In the genomic region with DNA sequence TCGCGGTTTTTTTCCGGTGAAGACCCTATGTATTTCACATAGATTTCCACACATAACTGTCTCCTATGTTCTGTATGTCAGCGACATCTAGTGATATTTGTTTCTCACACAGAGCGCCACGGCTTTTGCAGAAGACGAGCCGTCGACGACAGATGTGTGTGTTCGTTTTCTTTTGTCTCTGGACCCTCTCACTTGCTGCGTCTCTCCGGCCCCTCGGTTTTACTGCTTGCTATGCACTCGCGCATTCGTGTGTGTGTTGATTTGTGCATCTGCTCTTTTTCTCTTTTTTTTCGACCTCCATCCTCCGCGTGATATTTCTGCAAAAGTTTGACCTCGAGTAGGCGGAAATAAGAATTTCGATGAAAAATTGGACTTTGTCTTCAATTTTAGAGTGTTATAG, we compare ENCODE assay signal across 8 worm cellular contexts.
TF ChIP-seq lines count a peak whose summit lies in the region.

No protein-coding gene starts in this region.

TF ChIP-seq in whole organism, L1 larva, 84 proteins besides CTCF, POLR2A, EP300 and RAD21 (continues in another document):
- peak; percentile 87 for TF ChIP-seq lin-14 (GFP tag; optimal IDR thresholded peaks at IDR 0.05; lab: Kevin White, UChicago)
- no peak for TF ChIP-seq ama-1 (optimal IDR thresholded peaks at IDR 0.05; lab: Kevin White, UChicago)
- peak; percentile 7 to 23 for TF ChIP-seq efl-1 (optimal IDR thresholded peaks at IDR 0.05; lab: Kevin White, UChicago)
- peak; percentile 8 to 10 for TF ChIP-seq efl-1 (GFP tag; optimal IDR thresholded peaks at IDR 0.05 in 1 of 2; lab: Kevin White, UChicago)
- peak in 2 of 3 experiments; percentile 4 to 19 for TF ChIP-seq ceh-82 (tag; optimal IDR thresholded peaks at IDR 0.05; lab: Kevin White, UChicago)
- peak in 1 of 2 experiments; percentile 12 for TF ChIP-seq mdl-1 (tag; optimal IDR thresholded peaks at IDR 0.05; lab: Kevin White, UChicago)
- TF ChIP-seq fkh-8 (tag; optimal IDR thresholded peaks at IDR 0.05; lab: Kevin White, UChicago): peak; percentile 3
- TF ChIP-seq nhr-71 (tag; optimal IDR thresholded peaks at IDR 0.05; lab: Kevin White, UChicago): peak; percentile 45
- TF ChIP-seq lsy-2 (tag; optimal IDR thresholded peaks at IDR 0.05; lab: Kevin White, UChicago): peak; percentile 10 to 37
- no peak for TF ChIP-seq lin-13 (GFP tag; optimal IDR thresholded peaks at IDR 0.05; lab: Kevin White, UChicago)

TF ChIP-seq in whole organism, L2 larva, 48 proteins besides CTCF, POLR2A, EP300 and RAD21:
- TF ChIP-seq lsy-2 (tag; optimal IDR thresholded peaks at IDR 0.05; lab: Kevin White, UChicago) (peak in 1 of 2 experiments; percentile 35), ztf-4 (tag; optimal IDR thresholded peaks at IDR 0.05; lab: Kevin White, UChicago) (no peak), zag-1 (tag; optimal IDR thresholded peaks at IDR 0.05; lab: Kevin White, UChicago) (peak; percentile 13), unc-55 (GFP tag; optimal IDR thresholded peaks at IDR 0.05; lab: Kevin White, UChicago) (peak; percentile 38), nhr-129 (tag; optimal IDR thresholded peaks at IDR 0.05; lab: Kevin White, UChicago) (peak; percentile 31), F13H6.1 (tag; optimal IDR thresholded peaks at IDR 0.05; lab: Kevin White, UChicago) (peak; percentile 44), sma-9 (GFP tag; optimal IDR thresholded peaks at IDR 0.05; lab: Kevin White, UChicago) (peak; percentile 22), sma-9 (tag; optimal IDR thresholded peaks at IDR 0.05; lab: Kevin White, UChicago) (no peak), C34F6.9 (tag; optimal IDR thresholded peaks at IDR 0.05; lab: Kevin White, UChicago) (peak; percentile 50), Y55F3AM.14 (GFP tag; optimal IDR thresholded peaks at IDR 0.05; lab: Kevin White, UChicago) (no peak), unc-39 (tag; optimal IDR thresholded peaks at IDR 0.05; lab: Kevin White, UChicago) (no peak)

TF ChIP-seq in whole organism, L3 larva, 47 proteins besides CTCF, POLR2A, EP300 and RAD21 (continues in another document):
- TF ChIP-seq ceh-82 (tag; optimal IDR thresholded peaks at IDR 0.05; lab: Kevin White, UChicago) (no peak), daf-12 (tag; optimal IDR thresholded peaks at IDR 0.05; lab: Kevin White, UChicago) (no peak), ceh-28 (tag; optimal IDR thresholded peaks at IDR 0.05; lab: Kevin White, UChicago) (no peak), fkh-2 (tag; optimal IDR thresholded peaks at IDR 0.05; lab: Kevin White, UChicago) (no peak), nfya-1 (tag; optimal IDR thresholded peaks at IDR 0.05; lab: Kevin White, UChicago; ENCODE audit: insufficient read depth) (peak; percentile 59), lsy-12 (tag; optimal IDR thresholded peaks at IDR 0.05; lab: Kevin White, UChicago) (no peak), ceh-16 (tag; optimal IDR thresholded peaks at IDR 0.05; lab: Kevin White, UChicago) (no peak), fos-1 (tag; optimal IDR thresholded peaks at IDR 0.05; lab: Kevin White, UChicago) (no peak), nhr-237 (tag; optimal IDR thresholded peaks at IDR 0.05; lab: Kevin White, UChicago) (no peak), elt-3 (tag; optimal IDR thresholded peaks at IDR 0.05; lab: Kevin White, UChicago) (no peak), mml-1 (tag; optimal IDR thresholded peaks at IDR 0.05; lab: Kevin White, UChicago) (no peak), pqm-1 (tag; optimal IDR thresholded peaks at IDR 0.05; lab: Kevin White, UChicago) (no peak)

TF ChIP-seq in whole organism, L4 larva, 104 proteins besides CTCF, POLR2A, EP300 and RAD21 (continues in another document):
- TF ChIP-seq mdl-1 (tag; optimal IDR thresholded peaks at IDR 0.05; lab: Kevin White, UChicago) (peak in 1 of 2 experiments; percentile 40), nhr-6 (tag; optimal IDR thresholded peaks at IDR 0.05; lab: Kevin White, UChicago) (peak; percentile 1), lsy-2 (tag; optimal IDR thresholded peaks at IDR 0.05; lab: Kevin White, UChicago) (peak in 1 of 2 experiments; percentile 49), hlh-11 (tag; optimal IDR thresholded peaks at IDR 0.05; lab: Kevin White, UChicago) (peak; percentile 21), fos-1 (tag; optimal IDR thresholded peaks at IDR 0.05; lab: Kevin White, UChicago) (no peak), mep-1 (tag; optimal IDR thresholded peaks at IDR 0.05; lab: Kevin White, UChicago) (peak; percentile 48), hlh-30 (tag; optimal IDR thresholded peaks at IDR 0.05; lab: Kevin White, UChicago; ENCODE audit: insufficient read depth) (peak; percentile 66), dmd-6 (GFP tag; IDR thresholded peaks at IDR 0.05; lab: Robert Waterston, UW) (0 out of 2 replicates have a peak, but pooled peaks have one; percentile 11), nhr-111 (GFP tag; optimal IDR thresholded peaks at IDR 0.05; lab: Kevin White, UChicago) (no peak), T20F7.1 (GFP tag; optimal IDR thresholded peaks at IDR 0.05; lab: Kevin White, UChicago) (no peak)

TF ChIP-seq in whole organism, late embryonic, 69 proteins besides CTCF, POLR2A, EP300 and RAD21 (continues in another document):
- no peak for TF ChIP-seq odd-2 (tag; optimal IDR thresholded peaks at IDR 0.05; lab: Kevin White, UChicago)
- no peak for TF ChIP-seq ceh-48 (tag; optimal IDR thresholded peaks at IDR 0.05; lab: Kevin White, UChicago)
- no peak for TF ChIP-seq pha-2 (tag; optimal IDR thresholded peaks at IDR 0.05; lab: Kevin White, UChicago)
- no peak for TF ChIP-seq unc-42 (tag; optimal IDR thresholded peaks at IDR 0.05; lab: Kevin White, UChicago)
- no peak for TF ChIP-seq elt-2 (tag; optimal IDR thresholded peaks at IDR 0.05; lab: Kevin White, UChicago)
- TF ChIP-seq zip-5 (tag; optimal IDR thresholded peaks at IDR 0.05; lab: Kevin White, UChicago): no peak
- peak; percentile 45 for TF ChIP-seq nfya-1 (tag; optimal IDR thresholded peaks at IDR 0.05; lab: Kevin White, UChicago)
- no peak for TF ChIP-seq tbx-7 (tag; optimal IDR thresholded peaks at IDR 0.05; lab: Kevin White, UChicago)
- TF ChIP-seq madf-2 (tag; optimal IDR thresholded peaks at IDR 0.05; lab: Kevin White, UChicago): no peak
- no peak for TF ChIP-seq elt-4 (tag; optimal IDR thresholded peaks at IDR 0.05; lab: Kevin White, UChicago)
- TF ChIP-seq ceh-31 (tag; optimal IDR thresholded peaks at IDR 0.05; lab: Kevin White, UChicago): peak; percentile 25
- peak; percentile 32 for TF ChIP-seq ceh-34 (tag; optimal IDR thresholded peaks at IDR 0.05; lab: Kevin White, UChicago)
- no peak for TF ChIP-seq nhr-232 (tag; optimal IDR thresholded peaks at IDR 0.05; lab: Kevin White, UChicago)

TF ChIP-seq in whole organism, midembryonic, 9 proteins besides CTCF, POLR2A, EP300 and RAD21:
- TF ChIP-seq T22C8.4 (GFP tag; IDR thresholded peaks at IDR 0.05; lab: Robert Waterston, UW) (no peak), ztf-23 (GFP tag; IDR thresholded peaks at IDR 0.05; lab: Robert Waterston, UW) (no peak), cog-1 (tag; optimal IDR thresholded peaks at IDR 0.05; lab: Kevin White, UChicago) (peak; percentile 1), ref-1 (GFP tag; conservative IDR thresholded peaks at IDR 0.05; lab: Robert Waterston, UW) (no peak)
TF ChIP-seq in whole organism, midembryonic: peak in this region for 1.

TF ChIP-seq in whole organism, mixed stage, embryonic, 35 proteins besides CTCF, POLR2A, EP300 and RAD21:
- no peak for TF ChIP-seq ham-2 (GFP tag; optimal IDR thresholded peaks at IDR 0.05; lab: Kevin White, UChicago)
- no peak for TF ChIP-seq ceh-43 (GFP tag; optimal IDR thresholded peaks at IDR 0.05; lab: Kevin White, UChicago)
- TF ChIP-seq hlh-1 (tag; optimal IDR thresholded peaks at IDR 0.05; lab: Kevin White, UChicago): peak; percentile 56
- TF ChIP-seq nhr-237 (tag; optimal IDR thresholded peaks at IDR 0.05; lab: Kevin White, UChicago): no peak
- no peak for TF ChIP-seq unc-62 (GFP tag; optimal IDR thresholded peaks at IDR 0.05; lab: Kevin White, UChicago)
- TF ChIP-seq mep-1 (tag; optimal IDR thresholded peaks at IDR 0.05; lab: Kevin White, UChicago): peak; percentile 15
- TF ChIP-seq lin-32 (GFP tag; optimal IDR thresholded peaks at IDR 0.05; lab: Kevin White, UChicago): peak; percentile 74
- no peak for TF ChIP-seq sem-2 (GFP tag; optimal IDR thresholded peaks at IDR 0.05; lab: Kevin White, UChicago)
- no peak for TF ChIP-seq flh-1 (GFP tag; optimal IDR thresholded peaks at IDR 0.05; lab: Kevin White, UChicago)
- TF ChIP-seq ces-1 (GFP tag; optimal IDR thresholded peaks at IDR 0.05; lab: Kevin White, UChicago): peak; percentile 14
- TF ChIP-seq cnd-1 (tag; optimal IDR thresholded peaks at IDR 0.05; lab: Kevin White, UChicago): peak; percentile 70

TF ChIP-seq in whole organism, young adult, 124 proteins besides CTCF, POLR2A, EP300 and RAD21:
- TF ChIP-seq hmg-1.2 (GFP tag; IDR thresholded peaks at IDR 0.05; lab: Robert Waterston, UW) (peak; percentile 49; the same call in 1 of the 2 replicates), ccch-3 (GFP tag; optimal IDR thresholded peaks at IDR 0.05; lab: Kevin White, UChicago) (no peak), snpc-1.3 (tag; optimal IDR thresholded peaks at IDR 0.05; lab: Kevin White, UChicago; ENCODE audit: insufficient read depth) (no peak), zfh-2 (GFP tag; conservative IDR thresholded peaks at IDR 0.05; lab: Robert Waterston, UW) (peak; percentile 58), nfyb-1 (GFP tag; IDR thresholded peaks at IDR 0.05; lab: Robert Waterston, UW) (0 out of 2 replicates have a peak, but pooled peaks have one; percentile 50)
